Worm (Caenorhabditis elegans) whole organism, L3 larva: ENCODE measurements around the gene marc-2.

Experiments used
- ama-1 ChIP-seq: fragments of 150-350 bp; optimal IDR thresholded peaks from 2 replicates; lab custom pipeline; 2018
- daf-12 ChIP-seq: fragments of 150-350 bp; optimal IDR thresholded peaks from 2 replicates; lab custom pipeline; 2014; ENCODE audit warnings: missing biosample characterization, missing genetic modification reagents, missing genetic modification characterization
- elt-1 ChIP-seq: fragments of 150-350 bp; optimal IDR thresholded peaks from 2 replicates; lab custom pipeline; 2014; ENCODE audit warnings: missing biosample characterization, missing genetic modification characterization
- mdl-1 ChIP-seq: fragments of 150-350 bp; optimal IDR thresholded peaks from 2 replicates; lab custom pipeline; 2014; ENCODE audit warnings: missing biosample characterization, missing genetic modification characterization
- nhr-11 ChIP-seq: fragments of 150-350 bp; optimal IDR thresholded peaks from 2 replicates; lab custom pipeline; 2014; ENCODE audit warnings: missing biosample characterization, missing genetic modification characterization
- nhr-76 ChIP-seq: fragments of 150-350 bp; sonication (generic microtip); optimal IDR thresholded peaks from 5 replicates; lab custom pipeline; 2014; ENCODE audit warnings: missing biosample characterization, missing genetic modification characterization
- nhr-77 ChIP-seq: fragments of 150-350 bp; optimal IDR thresholded peaks from 2 replicates; lab custom pipeline; 2014; ENCODE audit warnings: missing biosample characterization, missing genetic modification characterization
- pha-4 ChIP-seq: fragments of 150-350 bp; optimal IDR thresholded peaks from 2 replicates; lab custom pipeline; 2014; ENCODE audit warnings: missing biosample characterization, missing genetic modification reagents, missing genetic modification characterization
- pqm-1 ChIP-seq: fragments of 150-350 bp; optimal IDR thresholded peaks from 2 replicates; lab custom pipeline; 2017; ENCODE audit warnings: missing biosample characterization, missing genetic modification characterization, inconsistent platforms
- snpc-4 ChIP-seq: fragments of 150-350 bp; optimal IDR thresholded peaks from 2 replicates; lab custom pipeline; 2014; ENCODE audit warnings: missing biosample characterization, missing genetic modification characterization
- unc-62 ChIP-seq: fragments of 150-350 bp; sonication (generic microtip); optimal IDR thresholded peaks from 4 replicates; lab custom pipeline; 2014; ENCODE audit warnings: missing biosample characterization, missing genetic modification reagents, missing genetic modification characterization
- zag-1 ChIP-seq: fragments of 150-350 bp; optimal IDR thresholded peaks from 2 replicates; lab custom pipeline; 2014; ENCODE audit warnings: missing biosample characterization, missing genetic modification characterization
- ztf-11 ChIP-seq: fragments of 150-350 bp; optimal IDR thresholded peaks from 2 replicates; lab custom pipeline; 2014; ENCODE audit warnings: missing biosample characterization, missing genetic modification characterization

ce11 chrII:10706901-10707300, 46.1 kb upstream of the marc-2 start, which contains the start of gene col-80:
- TF ChIP-seq nhr-77 (tag; lab: Kevin White, UChicago): no peak
- no peak for TF ChIP-seq snpc-4 (tag; lab: Kevin White, UChicago)
- TF ChIP-seq daf-12: no peak
- no peak for TF ChIP-seq nhr-11 (tag; lab: Kevin White, UChicago)
- TF ChIP-seq elt-1 (tag; lab: Kevin White, UChicago): no peak
- no peak for TF ChIP-seq pqm-1 (tag; lab: Kevin White, UChicago)
- TF ChIP-seq nhr-76 (tag; lab: Kevin White, UChicago): no peak
- TF ChIP-seq ama-1: no peak
- TF ChIP-seq ztf-11 (tag; lab: Kevin White, UChicago): no peak
- no peak for TF ChIP-seq unc-62 (GFP tag; lab: Kevin White, UChicago)
- no peak for TF ChIP-seq zag-1 (tag; lab: Kevin White, UChicago)
- TF ChIP-seq pha-4 (tag; lab: Kevin White, UChicago): no peak
- no peak for TF ChIP-seq mdl-1 (tag; lab: Kevin White, UChicago)
